Fruit fly (Drosophila melanogaster): ENCODE results near the gene RanGAP.

- TF ChIP-seq ttk (optimal IDR thresholded peaks at IDR 0.05), result no peak
- no peak for TF ChIP-seq h (optimal IDR thresholded peaks at IDR 0.05)
- no peak for TF ChIP-seq insv (optimal IDR thresholded peaks at IDR 0.05)
- no peak for TF ChIP-seq Sin3A (optimal IDR thresholded peaks at IDR 0.05)
- TF ChIP-seq Myc (optimal IDR thresholded peaks at IDR 0.05), result no peak
- TF ChIP-seq psq (optimal IDR thresholded peaks at IDR 0.05), result no peak
These were observed 24.9 kb upstream of the RanGAP start, which contains the start of gene Lectin-galC1 for dm6 chr2L:19416602-19417497.
